Fruit fly (Drosophila melanogaster): Measurements from ENCODE around the gene sob.

dm6 chr2L:3556937-3557336 is 23.6 kb downstream of the sob start:
- TF ChIP-seq fru (GFP tag; optimal IDR thresholded peaks at IDR 0.05), result no peak
- no peak for TF ChIP-seq psq (GFP tag; optimal IDR thresholded peaks at IDR 0.05)
- TF ChIP-seq usp (GFP tag; optimal IDR thresholded peaks at IDR 0.05), result no peak
- TF ChIP-seq Myc (optimal IDR thresholded peaks at IDR 0.05), result no peak
- TF ChIP-seq sage (GFP tag; optimal IDR thresholded peaks at IDR 0.05), result no peak
- TF ChIP-seq Abd-B (GFP tag; optimal IDR thresholded peaks at IDR 0.05), result no peak
- no peak for TF ChIP-seq Hnf4 (GFP tag; optimal IDR thresholded peaks at IDR 0.05)
- TF ChIP-seq Rel (GFP tag; optimal IDR thresholded peaks at IDR 0.05), result no peak
- TF ChIP-seq Rel (tag; optimal IDR thresholded peaks at IDR 0.05), result no peak
- TF ChIP-seq pan (optimal IDR thresholded peaks at IDR 0.05), result no peak
- TF ChIP-seq rgr (GFP tag; optimal IDR thresholded peaks at IDR 0.05), result no peak

All from whole organism, wandering third instar larva.